Worm (Caenorhabditis elegans) whole organism, late embryonic: Measurements from ENCODE around the gene islo-1.

Source experiments
- ceh-31 ChIP-seq: sonication (generic microtip); optimal IDR thresholded peaks from 2 replicates; lab custom pipeline; 2016; ENCODE audit warnings: missing genetic modification characterization, missing compliant biosample characterization
- ceh-48 ChIP-seq: sonication (generic microtip); optimal IDR thresholded peaks from 2 replicates; lab custom pipeline; 2016; ENCODE audit warnings: missing genetic modification characterization, inconsistent platforms, missing compliant biosample characterization
- elt-2 ChIP-seq: sonication (generic microtip); optimal IDR thresholded peaks from 2 replicates; lab custom pipeline; 2016; ENCODE audit warnings: missing genetic modification reagents, missing genetic modification characterization, missing compliant biosample characterization
- elt-4 ChIP-seq: sonication (generic microtip); optimal IDR thresholded peaks from 2 replicates; lab custom pipeline; 2016; ENCODE audit warnings: missing genetic modification characterization, missing compliant biosample characterization
- fkh-6 ChIP-seq: sonication (generic microtip); optimal IDR thresholded peaks from 2 replicates; lab custom pipeline; 2016; ENCODE audit warnings: missing genetic modification characterization, missing compliant biosample characterization
- hlh-15 ChIP-seq: sonication (generic microtip); optimal IDR thresholded peaks from 2 replicates; lab custom pipeline; 2016; ENCODE audit warnings: missing genetic modification characterization, missing compliant biosample characterization
- odd-2 ChIP-seq: sonication (generic microtip); optimal IDR thresholded peaks from 2 replicates; lab custom pipeline; 2017; ENCODE audit warnings: antibody characterized with exemption, mild to moderate bottlenecking, missing genetic modification characterization, missing compliant biosample characterization
- pha-4 ChIP-seq: fragments of 150-350 bp; optimal IDR thresholded peaks from 2 replicates; lab custom pipeline; 2018; ENCODE audit warnings: missing biosample characterization, missing genetic modification reagents, missing genetic modification characterization
- pqm-1 ChIP-seq: sonication (generic microtip); optimal IDR thresholded peaks from 2 replicates; lab custom pipeline; 2016; ENCODE audit warnings: missing genetic modification characterization, missing compliant biosample characterization
- tbx-2 ChIP-seq: sonication (generic microtip); optimal IDR thresholded peaks from 2 replicates; lab custom pipeline; 2016; ENCODE audit warnings: missing genetic modification characterization, missing compliant biosample characterization
- unc-3 ChIP-seq, 2 experiments: fragments of 200-800 bp in 1 of 2; sonication (Bioruptor generic) in 1 of 2; sonication (generic microtip) in 1 of 2; conservative IDR thresholded peaks in 1 of 2; optimal IDR thresholded peaks in 1 of 2; 2 replicates each; pipeline versions ENCODE4 v1.3.6 to Lab custom; 2016 to 2022; ENCODE audit warnings: missing compliant biosample characterization in 2 of 2, missing genetic modification characterization in 2 of 2, missing genetic modification reagents in 1 of 2
- zip-5 ChIP-seq: sonication (generic microtip); optimal IDR thresholded peaks from 2 replicates; lab custom pipeline; 2016; ENCODE audit warnings: missing genetic modification characterization, missing compliant biosample characterization

DNA sequence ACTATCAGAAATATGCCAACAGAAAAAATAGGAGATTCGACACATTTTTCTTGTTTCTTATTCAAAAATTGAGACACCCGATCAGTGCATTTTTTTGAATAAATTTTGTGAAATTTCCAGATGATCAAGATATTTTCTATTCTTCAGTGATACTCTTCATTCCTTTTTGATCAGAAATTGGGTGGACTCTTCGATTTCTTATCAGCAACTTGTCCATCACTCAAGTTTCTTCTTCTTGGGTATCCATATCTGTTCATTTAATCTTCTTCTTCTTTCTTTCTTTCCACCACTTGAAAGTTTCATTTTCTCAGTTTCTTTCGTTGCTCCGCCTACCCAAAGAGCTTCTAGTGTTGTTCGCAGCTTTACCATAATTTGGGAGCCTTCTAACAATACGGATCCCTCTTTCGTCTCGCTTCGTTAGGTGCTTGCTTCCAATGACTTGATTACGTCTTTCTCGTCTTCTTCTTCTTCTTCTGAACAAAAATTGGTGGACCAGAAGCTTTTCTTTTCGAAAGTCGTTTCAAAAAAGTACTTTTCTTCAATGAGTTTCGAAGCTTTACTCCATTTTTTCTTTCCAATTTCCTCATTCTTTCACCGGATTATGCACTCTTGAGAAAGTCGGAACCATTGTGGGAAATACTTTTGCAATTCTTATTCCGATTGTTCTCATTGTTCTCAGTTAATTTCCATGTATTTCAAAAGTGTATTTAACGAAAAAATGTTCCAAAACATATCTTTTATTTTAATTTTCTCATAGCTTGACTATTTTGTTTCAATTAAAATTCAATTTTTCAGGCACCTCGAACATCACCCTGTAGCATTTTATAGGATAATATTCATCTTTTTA, 39.7 kb downstream of the islo-1 start, which contains the start of gene pct-1:
- TF ChIP-seq ceh-48 (no peak), unc-3 (GFP tag; conservative IDR thresholded peaks at IDR 0.05; lab: Robert Waterston, UW) (no peak), unc-3 (tag; optimal IDR thresholded peaks at IDR 0.05; lab: Kevin White, UChicago) (no peak), odd-2 (tag; lab: Kevin White, UChicago) (no peak), fkh-6 (no peak), tbx-2 (tag; lab: Kevin White, UChicago) (no peak), pha-4 (tag; lab: Kevin White, UChicago) (no peak), zip-5 (tag; lab: Kevin White, UChicago) (no peak), pqm-1 (no peak), elt-2 (no peak), ceh-31 (peak; percentile 11), elt-4 (tag; lab: Kevin White, UChicago) (no peak), hlh-15 (tag; lab: Kevin White, UChicago) (no peak)
